Fruit fly (Drosophila melanogaster) whole organism, embryonic: Measurements from ENCODE around the gene Lasp.
A peak's percentile ranks its signal among the peaks of the same experiment; 100 is the strongest.

Source experiments
- Ada2b ChIP-seq: fragments of 200-800 bp; sonication (Bioruptor generic); IDR thresholded peaks from 2 replicates; pipeline ENCODE4 v1.3.6; 2022; ENCODE audit warnings: missing biosample characterization, missing genetic modification characterization
- Awh ChIP-seq: fragments of 200-800 bp; sonication (Bioruptor generic); IDR thresholded peaks from 2 replicates; pipeline ENCODE4, ENCODE4 v1.3.6; 2022; ENCODE audit warnings: missing biosample characterization, missing genetic modification characterization
- CG10543 ChIP-seq: fragments of 200-800 bp; sonication (Bioruptor generic); optimal IDR thresholded peaks from 3 replicates; lab custom pipeline; 2017; ENCODE audit warnings: missing biosample characterization, mild to moderate bottlenecking, missing genetic modification characterization, moderate library complexity
- CG10565 ChIP-seq: fragments of 200-800 bp; sonication (Bioruptor generic); optimal IDR thresholded peaks from 3 replicates; lab custom pipeline; 2016; ENCODE audit warnings: missing biosample characterization, mild to moderate bottlenecking, missing genetic modification characterization
- CG11723 ChIP-seq: fragments of 200-800 bp; sonication (Bioruptor generic); optimal IDR thresholded peaks from 2 replicates; lab custom pipeline; 2017; ENCODE audit warnings: missing biosample characterization, mild to moderate bottlenecking, missing genetic modification characterization
- CG12942 ChIP-seq: fragments of 200-800 bp; sonication (Bioruptor generic); optimal IDR thresholded peaks from 3 replicates; lab custom pipeline; 2016; ENCODE audit warnings: missing biosample characterization, missing genetic modification characterization
- CG14050 ChIP-seq: fragments of 200-800 bp; sonication (Bioruptor generic); IDR thresholded peaks from 3 replicates; pipeline ENCODE4 v1.3.6; 2022; ENCODE audit warnings: missing biosample characterization, missing genetic modification characterization
- CG15479 ChIP-seq: fragments of 200-800 bp; sonication (Bioruptor generic); optimal IDR thresholded peaks from 3 replicates; lab custom pipeline; 2019; ENCODE audit warnings: missing biosample characterization, mild to moderate bottlenecking, missing genetic modification characterization, moderate library complexity
- CG1647 ChIP-seq: fragments of 200-800 bp; sonication (Bioruptor generic); optimal IDR thresholded peaks from 3 replicates; lab custom pipeline; 2016; ENCODE audit warnings: missing biosample characterization, missing genetic modification characterization
- CG16779 ChIP-seq: fragments of 200-800 bp; sonication (Bioruptor generic); IDR thresholded peaks from 2 replicates; pipeline ENCODE4 v1.3.6; 2022; ENCODE audit warnings: missing biosample characterization, missing genetic modification characterization
- CG17568 ChIP-seq: fragments of 200-800 bp; sonication (Bioruptor generic); optimal IDR thresholded peaks from 2 replicates; lab custom pipeline; 2018; ENCODE audit warnings: missing biosample characterization, mild to moderate bottlenecking, missing genetic modification characterization, moderate library complexity
- CG17829 ChIP-seq: fragments of 200-800 bp; optimal IDR thresholded peaks from 2 replicates; lab custom pipeline; 2019; ENCODE audit warnings: missing biosample characterization, mild to moderate bottlenecking, missing genetic modification characterization, moderate library complexity
- CG18476 ChIP-seq: fragments of 200-800 bp; sonication (Bioruptor generic); optimal IDR thresholded peaks from 2 replicates; lab custom pipeline; 2016; ENCODE audit warnings: missing biosample characterization, mild to moderate bottlenecking, missing genetic modification characterization
- CG18619 ChIP-seq: fragments of 200-800 bp; sonication (Bioruptor generic); optimal IDR thresholded peaks from 3 replicates; lab custom pipeline; 2017; ENCODE audit warnings: missing biosample characterization, mild to moderate bottlenecking, missing genetic modification characterization
- CG34422 ChIP-seq: fragments of 200-800 bp; sonication (Bioruptor generic); IDR thresholded peaks from 3 replicates; pipeline ENCODE4 v1.3.6; 2022; ENCODE audit warnings: missing biosample characterization, missing genetic modification characterization
- CG5180 ChIP-seq: fragments of 200-800 bp; sonication (Bioruptor generic); optimal IDR thresholded peaks from 3 replicates; lab custom pipeline; 2017; ENCODE audit warnings: missing biosample characterization, missing genetic modification characterization, mild to moderate bottlenecking, moderate library complexity, missing genetic modification reagents
- CG6854 ChIP-seq: fragments of 200-800 bp; sonication (Bioruptor generic); optimal IDR thresholded peaks from 3 replicates; lab custom pipeline; 2017; ENCODE audit warnings: missing biosample characterization, mild to moderate bottlenecking, missing genetic modification characterization
- CG8281 ChIP-seq: fragments of 200-800 bp; sonication (Bioruptor generic); optimal IDR thresholded peaks from 2 replicates; lab custom pipeline; 2018; ENCODE audit warnings: missing biosample characterization, mild to moderate bottlenecking, missing genetic modification characterization, moderate library complexity
- Deaf1 ChIP-seq: fragments of 200-800 bp; optimal IDR thresholded peaks from 3 replicates; lab custom pipeline; 2019; ENCODE audit warnings: missing biosample characterization, mild to moderate bottlenecking, missing genetic modification characterization, moderate library complexity
- Dp ChIP-seq: fragments of 200-800 bp; sonication (Bioruptor generic); optimal IDR thresholded peaks from 2 replicates; lab custom pipeline; 2018; ENCODE audit warnings: missing biosample characterization, mild to moderate bottlenecking, missing genetic modification characterization, moderate library complexity
- H2.0 ChIP-seq: fragments of 200-800 bp; sonication (Bioruptor generic); IDR thresholded peaks from 2 replicates; pipeline ENCODE4 v1.3.6; 2022; ENCODE audit warnings: missing biosample characterization, missing genetic modification characterization
- HLH54F ChIP-seq: fragments of 200-800 bp; sonication (Bioruptor generic); optimal IDR thresholded peaks from 3 replicates; lab custom pipeline; 2016; ENCODE audit warnings: missing biosample characterization, missing genetic modification characterization
- Hand ChIP-seq: fragments of 200-800 bp; sonication (Bioruptor generic); optimal IDR thresholded peaks from 2 replicates; lab custom pipeline; 2017; ENCODE audit warnings: mild to moderate bottlenecking, missing biosample characterization, missing genetic modification reagents, missing genetic modification characterization
- HmgZ ChIP-seq: fragments of 200-800 bp; sonication (Bioruptor generic); optimal IDR thresholded peaks from 2 replicates; lab custom pipeline; 2018; ENCODE audit warnings: missing biosample characterization, mild to moderate bottlenecking, missing genetic modification characterization
- Hr3 ChIP-seq: fragments of 200-800 bp; sonication (Bioruptor generic); optimal IDR thresholded peaks from 3 replicates; lab custom pipeline; 2016; ENCODE audit warnings: missing biosample characterization, missing genetic modification characterization
- Hr51 ChIP-seq, 2 experiments: fragments of 200-800 bp; sonication (Bioruptor generic); optimal IDR thresholded peaks; 2 replicates in 1 of 2; 3 replicates in 1 of 2; lab custom pipeline; 2016 to 2018; ENCODE audit warnings: missing biosample characterization in 2 of 2, missing genetic modification characterization in 2 of 2, mild to moderate bottlenecking in 1 of 2, moderate library complexity in 1 of 2
- Nf-YA ChIP-seq: fragments of 200-800 bp; sonication (Bioruptor generic); IDR thresholded peaks from 2 replicates; pipeline ENCODE4 v1.3.6; 2022; ENCODE audit warnings: missing biosample characterization, missing genetic modification characterization
- Ravus ChIP-seq: fragments of 200-800 bp; sonication (Bioruptor generic); IDR thresholded peaks from 2 replicates; pipeline ENCODE4 v1.3.6; 2022; ENCODE audit warnings: missing biosample characterization, missing genetic modification characterization
- Ssrp ChIP-seq: fragments of 200-800 bp; sonication (Bioruptor generic); optimal IDR thresholded peaks from 2 replicates; lab custom pipeline; 2018; ENCODE audit warnings: missing biosample characterization, mild to moderate bottlenecking, missing genetic modification characterization, moderate library complexity
- Xbp1 ChIP-seq: fragments of 200-800 bp; sonication (Bioruptor generic); optimal IDR thresholded peaks from 3 replicates; lab custom pipeline; 2016; ENCODE audit warnings: missing biosample characterization, mild to moderate bottlenecking, missing genetic modification characterization
- cad ChIP-seq: fragments of >200 bp; optimal IDR thresholded peaks from 2 replicates; lab custom pipeline; 2017; ENCODE audit warnings: missing biosample characterization, missing genetic modification characterization
- chinmo ChIP-seq: fragments of 200-800 bp; sonication (Bioruptor generic); IDR thresholded peaks from 4 replicates; pipeline ENCODE4 v1.3.6; 2022; ENCODE audit warnings: missing biosample characterization, missing genetic modification characterization; ENCODE audit not compliant: partially characterized antibody
- crol ChIP-seq: fragments of 200-800 bp; sonication (Bioruptor generic); IDR thresholded peaks from 2 replicates; pipeline ENCODE4 v1.3.6; 2022; ENCODE audit warnings: missing biosample characterization, missing genetic modification characterization
- disco-r ChIP-seq: fragments of 200-800 bp; sonication (Bioruptor generic); optimal IDR thresholded peaks from 2 replicates; lab custom pipeline; 2016; ENCODE audit warnings: missing biosample characterization, missing genetic modification characterization
- dmrt99B ChIP-seq: fragments of 200-800 bp; sonication (Bioruptor generic); optimal IDR thresholded peaks from 2 replicates; lab custom pipeline; 2018; ENCODE audit warnings: missing biosample characterization, mild to moderate bottlenecking, missing genetic modification characterization, moderate library complexity
- ems ChIP-seq: fragments of 200-800 bp; sonication (Bioruptor generic); optimal IDR thresholded peaks from 3 replicates; lab custom pipeline; 2016; ENCODE audit warnings: missing biosample characterization, missing genetic modification characterization
- eve ChIP-seq, 2 experiments: fragments of >200 bp; optimal IDR thresholded peaks; 2 replicates each; lab custom pipeline; 2017; ENCODE audit warnings: missing biosample characterization in 2 of 2, missing genetic modification characterization in 2 of 2
- fd102C ChIP-seq: fragments of 200-800 bp; sonication (Bioruptor generic); optimal IDR thresholded peaks from 2 replicates; lab custom pipeline; 2018; ENCODE audit warnings: missing biosample characterization, mild to moderate bottlenecking, missing genetic modification characterization, moderate library complexity
- gro ChIP-seq: fragments of 200-800 bp; sonication (Bioruptor generic); optimal IDR thresholded peaks from 2 replicates; lab custom pipeline; 2016; ENCODE audit warnings: missing biosample characterization, missing genetic modification characterization
- gsb ChIP-seq: fragments of 200-800 bp; sonication (Bioruptor generic); IDR thresholded peaks from 2 replicates; pipeline ENCODE4 v1.3.6; 2022; ENCODE audit warnings: missing biosample characterization, missing genetic modification characterization
- lov ChIP-seq, 2 experiments: fragments of 200-800 bp in 1 of 2; fragments of >200 bp in 1 of 2; sonication (Bioruptor generic) in 1 of 2; IDR thresholded peaks in 1 of 2; optimal IDR thresholded peaks in 1 of 2; 2 replicates in 1 of 2; 3 replicates in 1 of 2; pipeline versions ENCODE4 v1.3.6 to Lab custom; 2017 to 2022; ENCODE audit warnings: missing biosample characterization in 1 of 2, missing genetic modification characterization in 1 of 2
- mirr ChIP-seq: fragments of 200-800 bp; sonication (Bioruptor generic); optimal IDR thresholded peaks from 3 replicates; lab custom pipeline; 2018; ENCODE audit warnings: missing biosample characterization, mild to moderate bottlenecking, missing genetic modification characterization
- p53 ChIP-seq: fragments of 200-800 bp; sonication (Bioruptor generic); optimal IDR thresholded peaks from 2 replicates; lab custom pipeline; 2016; ENCODE audit warnings: missing biosample characterization, missing genetic modification characterization
- pfk ChIP-seq: fragments of 200-800 bp; sonication (Bioruptor generic); optimal IDR thresholded peaks from 2 replicates; lab custom pipeline; 2018; ENCODE audit warnings: missing biosample characterization, mild to moderate bottlenecking, missing genetic modification characterization, moderate library complexity
- schlank ChIP-seq: fragments of 200-800 bp; sonication (Bioruptor generic); optimal IDR thresholded peaks from 2 replicates; lab custom pipeline; 2018; ENCODE audit warnings: missing biosample characterization, mild to moderate bottlenecking, missing genetic modification characterization
- sr ChIP-seq: fragments of 200-800 bp; sonication (Bioruptor generic); IDR thresholded peaks from 3 replicates; pipeline ENCODE4 v1.3.6; 2022; ENCODE audit warnings: missing biosample characterization, missing genetic modification characterization
- tio ChIP-seq: fragments of 200-800 bp; sonication (Bioruptor generic); optimal IDR thresholded peaks from 2 replicates; lab custom pipeline; 2017; ENCODE audit warnings: missing biosample characterization, missing genetic modification characterization, inconsistent platforms
- yki ChIP-seq: fragments of >200 bp; optimal IDR thresholded peaks from 3 replicates; lab custom pipeline; 2018
- zfh2 ChIP-seq: fragments of 200-800 bp; sonication (Bioruptor generic); optimal IDR thresholded peaks from 2 replicates; lab custom pipeline; 2016; ENCODE audit warnings: missing biosample characterization, missing genetic modification characterization

Lasp gene

dm6 chr3L:16667663-16668465 is 43.6 kb downstream of the Lasp start, which contains the start of gene Galphaf (continued):
- TF ChIP-seq CG8281, result no peak
- TF ChIP-seq Xbp1 (GFP tag; lab: Kevin White, UChicago), result no peak
- TF ChIP-seq gro (GFP tag; lab: Kevin White, UChicago), result peak; percentile 30
- no peak for TF ChIP-seq Nf-YA (GFP tag; lab: Robert Waterston, UW)
- TF ChIP-seq CG34422 (GFP tag; lab: Robert Waterston, UW), result no peak
- no peak for TF ChIP-seq Dp (GFP tag; lab: Kevin White, UChicago)
- no peak for TF ChIP-seq CG12942 (GFP tag; lab: Kevin White, UChicago)
- TF ChIP-seq chinmo, result 0 out of 4 replicates have a peak, but pooled peaks have one; percentile 27
- no peak for TF ChIP-seq CG15479 (GFP tag; lab: Kevin White, UChicago)
- TF ChIP-seq Hr3 (GFP tag; lab: Kevin White, UChicago), result no peak
- no peak for TF ChIP-seq disco-r (GFP tag; lab: Kevin White, UChicago)
- TF ChIP-seq HmgZ (tag; lab: Kevin White, UChicago), result peak; percentile 21
- TF ChIP-seq pfk (GFP tag; lab: Kevin White, UChicago), result peak; percentile 59
- no peak for TF ChIP-seq Hr51 (GFP tag; optimal IDR thresholded peaks at IDR 0.05; lab: Kevin White, UChicago)
- TF ChIP-seq eve (GFP tag; optimal IDR thresholded peaks at IDR 0.05; lab: Kevin White, UChicago), result no peak
- TF ChIP-seq CG1647 (GFP tag; lab: Kevin White, UChicago), result no peak
- TF ChIP-seq CG18619, result no peak
- TF ChIP-seq lov (optimal IDR thresholded peaks at IDR 0.05; lab: Kevin White, UChicago), result no peak
- TF ChIP-seq lov (GFP tag; IDR thresholded peaks at IDR 0.05; lab: Robert Waterston, UW), result no peak
- peak; percentile 68 for TF ChIP-seq CG10543 (GFP tag; lab: Kevin White, UChicago)
- TF ChIP-seq CG16779 (GFP tag; lab: Robert Waterston, UW), result no peak
- TF ChIP-seq gsb (GFP tag; lab: Robert Waterston, UW), result no peak
- TF ChIP-seq cad (GFP tag; lab: Kevin White, UChicago), result no peak
- no peak for TF ChIP-seq p53 (GFP tag; lab: Kevin White, UChicago)
- no peak for TF ChIP-seq dmrt99B (tag; lab: Kevin White, UChicago)
- no peak for TF ChIP-seq CG10565 (GFP tag; lab: Kevin White, UChicago)
- peak; percentile 20; the same call in 1 of the 3 replicates for TF ChIP-seq sr (GFP tag; lab: Robert Waterston, UW)
- TF ChIP-seq tio (GFP tag; lab: Kevin White, UChicago), result no peak
- no peak for TF ChIP-seq Ravus (GFP tag; lab: Robert Waterston, UW)
- TF ChIP-seq Ada2b (GFP tag; lab: Robert Waterston, UW), result no peak
- no peak for TF ChIP-seq Awh (GFP tag; lab: Robert Waterston, UW)
- no peak for TF ChIP-seq CG17568 (GFP tag; lab: Kevin White, UChicago)
- TF ChIP-seq ems (GFP tag; lab: Kevin White, UChicago), result no peak
- peak; percentile 37 for TF ChIP-seq CG5180 (GFP tag; lab: Kevin White, UChicago)
- TF ChIP-seq CG11723 (GFP tag; lab: Kevin White, UChicago), result no peak
- TF ChIP-seq HLH54F, result no peak
- no peak for TF ChIP-seq CG17829 (tag; lab: Kevin White, UChicago)
- no peak for TF ChIP-seq CG6854 (GFP tag; lab: Kevin White, UChicago)
- no peak for TF ChIP-seq fd102C (GFP tag; lab: Kevin White, UChicago)
- peak; percentile 28 for TF ChIP-seq yki
- no peak for TF ChIP-seq CG18476 (GFP tag; lab: Kevin White, UChicago)
- TF ChIP-seq Hand (GFP tag; lab: Kevin White, UChicago), result no peak
- TF ChIP-seq Ssrp (tag; lab: Kevin White, UChicago), result no peak
- no peak for TF ChIP-seq H2.0 (GFP tag; lab: Robert Waterston, UW)
- no peak for TF ChIP-seq zfh2 (GFP tag; lab: Kevin White, UChicago)
- no peak for TF ChIP-seq CG14050
- peak; percentile 42 for TF ChIP-seq Deaf1 (tag; lab: Kevin White, UChicago)
- no peak for TF ChIP-seq crol
- peak; percentile 99 for TF ChIP-seq mirr (GFP tag; lab: Kevin White, UChicago)
- TF ChIP-seq schlank, result peak; percentile 5
